Fruit fly (Drosophila melanogaster) whole organism, embryonic: ENCODE results near the gene Vps4.
A peak's percentile ranks its signal among the peaks of the same experiment; 100 is the strongest.

Experiments used
- Abd-B ChIP-seq: fragments of 200-800 bp; sonication (Bioruptor generic); optimal IDR thresholded peaks from 2 replicates; lab custom pipeline; 2018; ENCODE audit warnings: missing biosample characterization, mild to moderate bottlenecking, missing genetic modification characterization, moderate library complexity
- B-H2 ChIP-seq: fragments of 200-800 bp; sonication (Bioruptor generic); optimal IDR thresholded peaks from 2 replicates; lab custom pipeline; 2018; ENCODE audit warnings: missing biosample characterization, mild to moderate bottlenecking, missing genetic modification characterization
- BtbVII ChIP-seq: fragments of 200-800 bp; sonication (Bioruptor generic); optimal IDR thresholded peaks from 3 replicates; lab custom pipeline; 2017; ENCODE audit warnings: missing biosample characterization, mild to moderate bottlenecking, missing genetic modification characterization
- Bteb2 ChIP-seq: fragments of 200-800 bp; sonication (Bioruptor generic); optimal IDR thresholded peaks from 2 replicates; lab custom pipeline; 2016; ENCODE audit warnings: missing biosample characterization, missing genetic modification characterization
- CG10366 ChIP-seq: fragments of 200-800 bp; sonication (Bioruptor generic); IDR thresholded peaks from 2 replicates; pipeline ENCODE4 v1.3.6; 2022; ENCODE audit warnings: missing biosample characterization, missing genetic modification characterization
- CG10543 ChIP-seq: fragments of 200-800 bp; sonication (Bioruptor generic); optimal IDR thresholded peaks from 3 replicates; lab custom pipeline; 2017; ENCODE audit warnings: missing biosample characterization, mild to moderate bottlenecking, missing genetic modification characterization, moderate library complexity
- CG11247 ChIP-seq: fragments of 200-800 bp; sonication (Bioruptor generic); IDR thresholded peaks from 2 replicates; pipeline ENCODE4 v1.3.6; 2022; ENCODE audit warnings: missing biosample characterization, missing genetic modification characterization
- CG12071 ChIP-seq: fragments of 200-800 bp; sonication (Bioruptor generic); optimal IDR thresholded peaks from 3 replicates; lab custom pipeline; 2018; ENCODE audit warnings: missing biosample characterization, mild to moderate bottlenecking, missing genetic modification characterization
- CG14014 ChIP-seq: fragments of 200-800 bp; sonication (Bioruptor generic); IDR thresholded peaks from 2 replicates; pipeline ENCODE4 v1.3.6; 2022; ENCODE audit warnings: missing biosample characterization, missing genetic modification characterization
- CG15479 ChIP-seq: fragments of 200-800 bp; sonication (Bioruptor generic); optimal IDR thresholded peaks from 3 replicates; lab custom pipeline; 2019; ENCODE audit warnings: missing biosample characterization, mild to moderate bottlenecking, missing genetic modification characterization, moderate library complexity
- CG15601 ChIP-seq: fragments of 200-800 bp; sonication (Bioruptor generic); optimal IDR thresholded peaks from 3 replicates; lab custom pipeline; 2019; ENCODE audit warnings: missing biosample characterization, mild to moderate bottlenecking, missing genetic modification characterization, moderate library complexity
- CG17186 ChIP-seq: fragments of 200-800 bp; sonication (Bioruptor generic); optimal IDR thresholded peaks from 3 replicates; lab custom pipeline; 2017; ENCODE audit warnings: missing biosample characterization, missing genetic modification reagents, missing genetic modification characterization
- CG17802 ChIP-seq: fragments of 200-800 bp; sonication (Bioruptor generic); optimal IDR thresholded peaks from 2 replicates; lab custom pipeline; 2018; ENCODE audit warnings: missing biosample characterization, mild to moderate bottlenecking, missing genetic modification characterization, moderate library complexity
- CG1792 ChIP-seq: fragments of 200-800 bp; sonication (Bioruptor generic); optimal IDR thresholded peaks from 2 replicates; lab custom pipeline; 2016; ENCODE audit warnings: missing biosample characterization, missing genetic modification characterization
- CG18011 ChIP-seq: fragments of 200-800 bp; sonication (Bioruptor generic); optimal IDR thresholded peaks from 2 replicates; lab custom pipeline; 2017; ENCODE audit warnings: missing biosample characterization, missing genetic modification characterization, mild to moderate bottlenecking, moderate library complexity, missing genotype
- CG2129 ChIP-seq: fragments of 200-800 bp; sonication (Bioruptor generic); IDR thresholded peaks from 2 replicates; pipeline ENCODE4 v1.3.6; 2022; ENCODE audit warnings: missing biosample characterization, missing genetic modification characterization; ENCODE audit not compliant: partially characterized antibody
- CG30431 ChIP-seq: fragments of 200-800 bp; sonication (Bioruptor generic); optimal IDR thresholded peaks from 2 replicates; lab custom pipeline; 2017; ENCODE audit warnings: missing biosample characterization, missing genetic modification characterization
- CG31441 ChIP-seq: fragments of 200-800 bp; sonication (Bioruptor generic); IDR thresholded peaks from 2 replicates; pipeline ENCODE4 v1.3.6; 2022; ENCODE audit warnings: missing biosample characterization, missing genetic modification characterization
- CG3281 ChIP-seq: fragments of 200-800 bp; sonication (Bioruptor generic); optimal IDR thresholded peaks from 3 replicates; lab custom pipeline; 2017; ENCODE audit warnings: missing biosample characterization, mild to moderate bottlenecking, missing genetic modification characterization
- CG33557 ChIP-seq: fragments of 200-800 bp; sonication (Bioruptor generic); optimal IDR thresholded peaks from 2 replicates; lab custom pipeline; 2019; ENCODE audit warnings: missing biosample characterization, mild to moderate bottlenecking, missing genetic modification characterization, moderate library complexity
- CG4328 ChIP-seq: fragments of 200-800 bp; sonication (Bioruptor generic); optimal IDR thresholded peaks from 3 replicates; lab custom pipeline; 2017; ENCODE audit warnings: missing biosample characterization, missing genetic modification reagents, missing genetic modification characterization
- CG4730 ChIP-seq: fragments of 200-800 bp; sonication (Bioruptor generic); IDR thresholded peaks from 2 replicates; pipeline ENCODE4 v1.3.6; 2022; ENCODE audit warnings: missing biosample characterization, missing genetic modification characterization
- CG5180 ChIP-seq: fragments of 200-800 bp; sonication (Bioruptor generic); optimal IDR thresholded peaks from 3 replicates; lab custom pipeline; 2017; ENCODE audit warnings: missing biosample characterization, missing genetic modification characterization, mild to moderate bottlenecking, moderate library complexity, missing genetic modification reagents
- CG6813 ChIP-seq: fragments of 200-800 bp; sonication (Bioruptor generic); optimal IDR thresholded peaks from 2 replicates; lab custom pipeline; 2017; ENCODE audit warnings: missing biosample characterization, missing genetic modification characterization, mild to moderate bottlenecking, moderate library complexity, missing genetic modification reagents
- CG7372 ChIP-seq: fragments of 200-800 bp; sonication (Bioruptor generic); IDR thresholded peaks from 2 replicates; pipeline ENCODE4 v1.3.6; 2022; ENCODE audit warnings: missing biosample characterization, missing genetic modification characterization
- CG7928 ChIP-seq: fragments of 200-800 bp; sonication (Bioruptor generic); optimal IDR thresholded peaks from 2 replicates; lab custom pipeline; 2017; ENCODE audit warnings: missing biosample characterization, mild to moderate bottlenecking, missing genetic modification characterization
- CG8290 ChIP-seq, 3 experiments: fragments of 200-800 bp; sonication (Bioruptor generic); optimal IDR thresholded peaks; 2 replicates each; lab custom pipeline; 2016 to 2019; ENCODE audit warnings: missing biosample characterization in 3 of 3, missing genetic modification characterization in 3 of 3, mild to moderate bottlenecking in 2 of 3, moderate library complexity in 1 of 3
- CG8924 ChIP-seq: fragments of 200-800 bp; optimal IDR thresholded peaks from 3 replicates; lab custom pipeline; 2019; ENCODE audit warnings: missing biosample characterization, mild to moderate bottlenecking, missing genetic modification characterization, moderate library complexity
- Dfd ChIP-seq, 2 experiments: fragments of >200 bp; optimal IDR thresholded peaks; 2 replicates each; lab custom pipeline; 2017; ENCODE audit warnings: missing biosample characterization in 2 of 2, missing genetic modification characterization in 2 of 2
- HLH54F ChIP-seq: fragments of 200-800 bp; sonication (Bioruptor generic); optimal IDR thresholded peaks from 3 replicates; lab custom pipeline; 2016; ENCODE audit warnings: missing biosample characterization, missing genetic modification characterization
- HLHmδ ChIP-seq: fragments of 200-800 bp; sonication (Bioruptor generic); optimal IDR thresholded peaks from 2 replicates; lab custom pipeline; 2018; ENCODE audit warnings: missing biosample characterization, mild to moderate bottlenecking, missing genetic modification characterization, moderate library complexity
- Neu2 ChIP-seq: fragments of 200-800 bp; sonication (Bioruptor generic); optimal IDR thresholded peaks from 3 replicates; lab custom pipeline; 2016; ENCODE audit warnings: missing biosample characterization, missing genetic modification characterization, borderline replicate concordance
- PHDP ChIP-seq: fragments of 200-800 bp; sonication (Bioruptor generic); optimal IDR thresholded peaks from 3 replicates; lab custom pipeline; 2018; ENCODE audit warnings: missing biosample characterization, mild to moderate bottlenecking, missing genetic modification characterization, moderate library complexity
- Sox100B ChIP-seq: fragments of 200-800 bp; sonication (Bioruptor generic); optimal IDR thresholded peaks from 3 replicates; lab custom pipeline; 2018; ENCODE audit warnings: missing biosample characterization, mild to moderate bottlenecking, missing genetic modification characterization
- amos ChIP-seq: fragments of 200-800 bp; sonication (Bioruptor generic); IDR thresholded peaks from 2 replicates; pipeline ENCODE4 v1.3.6; 2022; ENCODE audit warnings: missing biosample characterization, missing genetic modification characterization; ENCODE audit not compliant: partially characterized antibody
- bbx ChIP-seq: fragments of 200-800 bp; sonication (Bioruptor generic); IDR thresholded peaks from 2 replicates; pipeline ENCODE4 v1.3.6; 2022; ENCODE audit warnings: missing biosample characterization, missing genetic modification characterization; ENCODE audit not compliant: partially characterized antibody
- bowl ChIP-seq: fragments of 200-800 bp; sonication (Bioruptor generic); IDR thresholded peaks from 2 replicates; pipeline ENCODE4 v1.3.6; 2022; ENCODE audit warnings: missing biosample characterization, missing genetic modification characterization
- bsh ChIP-seq, 2 experiments: fragments of 200-800 bp; sonication (Bioruptor generic); optimal IDR thresholded peaks; 2 replicates each; lab custom pipeline; 2017 to 2018; ENCODE audit warnings: mild to moderate bottlenecking in 2 of 2, missing biosample characterization in 2 of 2, missing genetic modification characterization in 2 of 2, moderate library complexity in 1 of 2
- esg ChIP-seq: fragments of 200-800 bp; sonication (Bioruptor generic); conservative IDR thresholded peaks from 2 replicates; pipeline ENCODE4 v1.3.6; 2022; ENCODE audit warnings: missing biosample characterization, missing genetic modification characterization
- fd3F ChIP-seq: fragments of 200-800 bp; sonication (Bioruptor generic); optimal IDR thresholded peaks from 2 replicates; lab custom pipeline; 2018; ENCODE audit warnings: missing biosample characterization, mild to moderate bottlenecking, missing genetic modification characterization, moderate library complexity
- gro ChIP-seq: fragments of 200-800 bp; sonication (Bioruptor generic); optimal IDR thresholded peaks from 2 replicates; lab custom pipeline; 2016; ENCODE audit warnings: missing biosample characterization, missing genetic modification characterization
- insv ChIP-seq, 2 experiments: fragments of 200-800 bp; sonication (Bioruptor generic); optimal IDR thresholded peaks; 3 replicates each; lab custom pipeline; 2016 to 2018; ENCODE audit warnings: missing biosample characterization in 2 of 2, missing genetic modification characterization in 2 of 2
- luna ChIP-seq: fragments of 200-800 bp; sonication (Bioruptor generic); optimal IDR thresholded peaks from 2 replicates; lab custom pipeline; 2016; ENCODE audit warnings: missing biosample characterization, missing genetic modification characterization
- mirr ChIP-seq: fragments of 200-800 bp; sonication (Bioruptor generic); optimal IDR thresholded peaks from 3 replicates; lab custom pipeline; 2018; ENCODE audit warnings: missing biosample characterization, mild to moderate bottlenecking, missing genetic modification characterization
- nmo ChIP-seq: fragments of 200-800 bp; sonication (Bioruptor generic); optimal IDR thresholded peaks from 2 replicates; lab custom pipeline; 2018; ENCODE audit warnings: missing biosample characterization, mild to moderate bottlenecking, missing genetic modification characterization, moderate library complexity
- peb ChIP-seq: fragments of 200-800 bp; sonication (Bioruptor generic); IDR thresholded peaks from 2 replicates; pipeline ENCODE4 v1.3.6; 2022; ENCODE audit warnings: missing biosample characterization, missing genetic modification characterization
- sd ChIP-seq: fragments of 200-800 bp; sonication (Bioruptor generic); optimal IDR thresholded peaks from 3 replicates; lab custom pipeline; 2018; ENCODE audit warnings: missing biosample characterization, mild to moderate bottlenecking, missing genetic modification characterization, moderate library complexity
- toy ChIP-seq: fragments of 200-800 bp; sonication (Bioruptor generic); IDR thresholded peaks from 2 replicates; pipeline ENCODE4 v1.3.6; 2022; ENCODE audit warnings: missing biosample characterization, missing genetic modification characterization
- tx ChIP-seq: fragments of 200-800 bp; sonication (Bioruptor generic); optimal IDR thresholded peaks from 2 replicates; lab custom pipeline; 2016; ENCODE audit warnings: missing biosample characterization, missing genetic modification characterization
- vfl ChIP-seq: fragments of 200-800 bp; sonication (Bioruptor generic); optimal IDR thresholded peaks from 2 replicates; lab custom pipeline; 2016; ENCODE audit warnings: missing biosample characterization, missing genetic modification characterization

The Vps4 gene

dm6 chrX:17887208-17887627, 20.3 kb upstream of the Vps4 start, which contains the start of gene mnb (continued):
- no peak for TF ChIP-seq toy (GFP tag; lab: Robert Waterston, UW)
- no peak for TF ChIP-seq CG10366 (GFP tag; lab: Robert Waterston, UW)
- TF ChIP-seq HLH54F (GFP tag; lab: Kevin White, UChicago): peak; percentile 8
- TF ChIP-seq CG18011 (GFP tag; lab: Kevin White, UChicago): no peak
- no peak for TF ChIP-seq CG7372 (GFP tag; lab: Robert Waterston, UW)
- TF ChIP-seq CG4328 (GFP tag; lab: Kevin White, UChicago): no peak
- peak; percentile 17 for TF ChIP-seq luna (GFP tag; lab: Kevin White, UChicago)
- TF ChIP-seq CG15601 (tag; lab: Kevin White, UChicago): peak; percentile 10
- no peak for TF ChIP-seq Bteb2
- TF ChIP-seq sd (tag; lab: Kevin White, UChicago): no peak
- TF ChIP-seq B-H2: no peak
- no peak for TF ChIP-seq Dfd (GFP tag; optimal IDR thresholded peaks at IDR 0.05; lab: Kevin White, UChicago)
- no peak for TF ChIP-seq CG8924 (tag; lab: Kevin White, UChicago)
- no peak for TF ChIP-seq CG7928 (GFP tag; lab: Kevin White, UChicago)
- no peak for TF ChIP-seq esg
- TF ChIP-seq CG33557: no peak
- TF ChIP-seq HLHmδ (GFP tag; lab: Kevin White, UChicago): no peak
- TF ChIP-seq mirr (GFP tag; lab: Kevin White, UChicago): no peak
- TF ChIP-seq CG5180 (GFP tag; lab: Kevin White, UChicago): no peak
- peak; percentile 2 for TF ChIP-seq Abd-B (GFP tag; lab: Kevin White, UChicago)
- no peak for TF ChIP-seq PHDP (tag; lab: Kevin White, UChicago)
- TF ChIP-seq CG17802: no peak
- peak; percentile 10 for TF ChIP-seq CG8290 (GFP tag; optimal IDR thresholded peaks at IDR 0.05; lab: Kevin White, UChicago)
- peak in 1 of 2 experiments; percentile 5 for TF ChIP-seq CG8290 (tag; optimal IDR thresholded peaks at IDR 0.05; lab: Kevin White, UChicago)
- no peak for TF ChIP-seq CG12071
- no peak for TF ChIP-seq CG6813 (GFP tag; lab: Kevin White, UChicago)
- no peak for TF ChIP-seq CG4730
- no peak for TF ChIP-seq CG30431
- TF ChIP-seq CG3281 (GFP tag; lab: Kevin White, UChicago): no peak
- TF ChIP-seq CG31441 (GFP tag; lab: Robert Waterston, UW): no peak
- TF ChIP-seq bbx (GFP tag; lab: Robert Waterston, UW): peak; percentile 99
- TF ChIP-seq peb (GFP tag; lab: Robert Waterston, UW): no peak
- no peak for TF ChIP-seq CG15479 (GFP tag; lab: Kevin White, UChicago)
- TF ChIP-seq bsh (GFP tag; optimal IDR thresholded peaks at IDR 0.05; lab: Kevin White, UChicago): no peak
- TF ChIP-seq amos: peak; percentile 98
- peak; percentile 6 for TF ChIP-seq tx (GFP tag; lab: Kevin White, UChicago)
- peak; percentile 11 for TF ChIP-seq gro (GFP tag; lab: Kevin White, UChicago)
- no peak for TF ChIP-seq Sox100B (GFP tag; lab: Kevin White, UChicago)
- peak; percentile 64 for TF ChIP-seq nmo (GFP tag; lab: Kevin White, UChicago)
- TF ChIP-seq bowl: no peak
- TF ChIP-seq CG14014 (GFP tag; lab: Robert Waterston, UW): no peak
- no peak for TF ChIP-seq vfl (GFP tag; lab: Kevin White, UChicago)
- TF ChIP-seq CG11247: no peak
- TF ChIP-seq insv (GFP tag; optimal IDR thresholded peaks at IDR 0.05; lab: Kevin White, UChicago): no peak
- no peak for TF ChIP-seq BtbVII (GFP tag; lab: Kevin White, UChicago)
- peak; percentile 99 for TF ChIP-seq CG2129 (GFP tag; lab: Robert Waterston, UW)
- TF ChIP-seq CG10543 (GFP tag; lab: Kevin White, UChicago): no peak
- no peak for TF ChIP-seq CG1792
- no peak for TF ChIP-seq fd3F
- TF ChIP-seq CG17186 (GFP tag; lab: Kevin White, UChicago): peak; percentile 62
- TF ChIP-seq Neu2 (GFP tag; lab: Kevin White, UChicago): no peak
